Worm (Caenorhabditis elegans) whole organism, midembryonic: ENCODE measurements around the gene snx-13.

Experiments
- T22C8.4 ChIP-seq: fragments of 200-800 bp; sonication (Bioruptor generic); IDR thresholded peaks from 2 replicates; pipeline ENCODE4 v1.3.6; 2022; ENCODE audit warnings: missing genetic modification characterization, missing compliant biosample characterization
- cog-1 ChIP-seq: sonication (generic microtip); optimal IDR thresholded peaks from 2 replicates; lab custom pipeline; 2016; ENCODE audit warnings: missing genetic modification characterization, missing compliant biosample characterization
- flt-1 ChIP-seq: fragments of 200-800 bp; sonication (Bioruptor generic); IDR thresholded peaks from 2 replicates; pipeline ENCODE4 v1.3.6; 2022; ENCODE audit warnings: missing genetic modification characterization, missing compliant biosample characterization
- klf-2 ChIP-seq: fragments of 200-800 bp; sonication (Bioruptor generic); conservative IDR thresholded peaks from 2 replicates; pipeline ENCODE4 v1.3.6; 2022; ENCODE audit warnings: missing genetic modification reagents, missing genetic modification characterization, missing compliant biosample characterization
- med-1 ChIP-seq: sonication (generic microtip); optimal IDR thresholded peaks from 2 replicates; lab custom pipeline; 2017; ENCODE audit warnings: missing genetic modification characterization, mild to moderate bottlenecking, missing compliant biosample characterization, antibody characterized with exemption, missing genetic modification reagents; ENCODE audit not compliant: insufficient read depth
- ref-1 ChIP-seq: fragments of 200-800 bp; sonication (Bioruptor generic); conservative IDR thresholded peaks from 2 replicates; pipeline ENCODE4 v1.3.6; 2022; ENCODE audit warnings: missing genetic modification reagents, missing genetic modification characterization, missing compliant biosample characterization
- tab-1 ChIP-seq: fragments of 200-800 bp; sonication (Bioruptor generic); IDR thresholded peaks from 2 replicates; pipeline ENCODE4 v1.3.6; 2022; ENCODE audit warnings: missing genetic modification characterization, missing compliant biosample characterization
- ztf-23 ChIP-seq: fragments of 200-800 bp; sonication (Bioruptor generic); IDR thresholded peaks from 2 replicates; pipeline ENCODE4 v1.3.6; 2022; ENCODE audit warnings: missing genetic modification reagents, missing genetic modification characterization, missing compliant biosample characterization
- ztf-29 ChIP-seq: fragments of 200-800 bp; sonication (Bioruptor generic); IDR thresholded peaks from 2 replicates; pipeline ENCODE4 v1.3.6; 2022; ENCODE audit warnings: missing genetic modification reagents, missing genetic modification characterization, missing compliant biosample characterization

- no peak for TF ChIP-seq ref-1 (GFP tag; lab: Robert Waterston, UW)
- no peak for TF ChIP-seq T22C8.4 (GFP tag; lab: Robert Waterston, UW)
- no peak for TF ChIP-seq klf-2
- TF ChIP-seq flt-1 (GFP tag; lab: Robert Waterston, UW): no peak
- no peak for TF ChIP-seq cog-1 (tag; lab: Kevin White, UChicago)
- no peak for TF ChIP-seq ztf-29 (GFP tag; lab: Robert Waterston, UW)
- no peak for TF ChIP-seq tab-1 (GFP tag; lab: Robert Waterston, UW)
- no peak for TF ChIP-seq ztf-23 (GFP tag; lab: Robert Waterston, UW)
- TF ChIP-seq med-1 (GFP tag; lab: Kevin White, UChicago): no peak
These were observed 47.7 kb downstream of the snx-13 start, which contains the start of gene Y116A8C.19 for ce11 chrIV:17039545-17039944.
